Fruit fly (Drosophila melanogaster): ENCODE results near the gene CG18764.

The CG18764 gene

dm6 chr3R:11655873-11656374 is 29.2 kb downstream of the CG18764 start, which contains the start of gene CG42327 (continued):
- TF ChIP-seq Camta (GFP tag; optimal IDR thresholded peaks at IDR 0.05), result peak; percentile 87
- peak; percentile 89 for TF ChIP-seq Ets65A (GFP tag)
- peak; percentile 92 for TF ChIP-seq CG1529 (GFP tag; optimal IDR thresholded peaks at IDR 0.05)
- TF ChIP-seq CG3065 (GFP tag; optimal IDR thresholded peaks at IDR 0.05), result peak; percentile 88
- peak; percentile 65 for TF ChIP-seq CG13894 (tag; optimal IDR thresholded peaks at IDR 0.05)
- TF ChIP-seq Myb (GFP tag; optimal IDR thresholded peaks at IDR 0.05), result peak; percentile 45
- TF ChIP-seq CG4404 (GFP tag; IDR thresholded peaks at IDR 0.05), result peak; percentile 88
- TF ChIP-seq caup (GFP tag; optimal IDR thresholded peaks at IDR 0.05; ENCODE audit: severe bottlenecking), result peak; percentile 89
- peak; percentile 86; the same call in 2 of the 4 replicates for TF ChIP-seq chinmo (GFP tag; IDR thresholded peaks at IDR 0.05; ENCODE audit: partially characterized antibody)
- peak; percentile 85 for TF ChIP-seq CG6765 (GFP tag; optimal IDR thresholded peaks at IDR 0.05)
- peak; percentile 54 for TF ChIP-seq CG31365 (tag; optimal IDR thresholded peaks at IDR 0.05)
- peak; percentile 79 for TF ChIP-seq CG4282 (GFP tag; optimal IDR thresholded peaks at IDR 0.05)
- peak; percentile 91 for TF ChIP-seq Atf6 (GFP tag; IDR thresholded peaks at IDR 0.05)
- TF ChIP-seq ind (GFP tag; optimal IDR thresholded peaks at IDR 0.05), result peak; percentile 89
- TF ChIP-seq CG43689 (GFP tag; IDR thresholded peaks at IDR 0.05), result peak; percentile 80
- TF ChIP-seq CG18764 (GFP tag; optimal IDR thresholded peaks at IDR 0.05), result peak; percentile 90
- peak; percentile 85 for TF ChIP-seq CG8359 (GFP tag; optimal IDR thresholded peaks at IDR 0.05; ENCODE audit: borderline replicate concordance)
- peak; percentile 56 for TF ChIP-seq eyg (GFP tag; optimal IDR thresholded peaks at IDR 0.05)
- peak; percentile 75 for TF ChIP-seq CG5180 (GFP tag; optimal IDR thresholded peaks at IDR 0.05)
- peak; percentile 72 for TF ChIP-seq NFAT (GFP tag; IDR thresholded peaks at IDR 0.05)
- peak; percentile 85 for TF ChIP-seq Doc2 (GFP tag; IDR thresholded peaks at IDR 0.05)
- TF ChIP-seq zen (tag; optimal IDR thresholded peaks at IDR 0.05), result peak; percentile 87
- peak; percentile 92 for TF ChIP-seq Hmr (GFP tag; optimal IDR thresholded peaks at IDR 0.05)
- TF ChIP-seq Xrp1 (GFP tag; IDR thresholded peaks at IDR 0.05), result peak; percentile 98
- peak; percentile 72 for TF ChIP-seq TFAM (GFP tag; optimal IDR thresholded peaks at IDR 0.05)
- TF ChIP-seq CkIIα-i1 (GFP tag; IDR thresholded peaks at IDR 0.05), result peak; percentile 26; the same call in 1 of the 2 replicates
- TF ChIP-seq sima (GFP tag; optimal IDR thresholded peaks at IDR 0.05), result peak; percentile 16
- TF ChIP-seq grau (tag; optimal IDR thresholded peaks at IDR 0.05), result peak; percentile 91
- TF ChIP-seq CG12744 (GFP tag; optimal IDR thresholded peaks at IDR 0.05), result peak; percentile 66
- peak; percentile 78 for TF ChIP-seq cas (GFP tag; IDR thresholded peaks at IDR 0.05)
- peak; percentile 48; the same call in 1 of the 4 replicates for TF ChIP-seq Dll (GFP tag; IDR thresholded peaks at IDR 0.05; ENCODE audit: partially characterized antibody)
- TF ChIP-seq Hr39 (optimal IDR thresholded peaks at IDR 0.05), result no peak
- TF ChIP-seq CG16863 (GFP tag; optimal IDR thresholded peaks at IDR 0.05), result peak; percentile 87
- peak; percentile 96 for TF ChIP-seq tgo (GFP tag; IDR thresholded peaks at IDR 0.05)
- peak; percentile 90 for TF ChIP-seq cato (GFP tag; optimal IDR thresholded peaks at IDR 0.05; ENCODE audit: borderline replicate concordance)
- TF ChIP-seq wdn (GFP tag; IDR thresholded peaks at IDR 0.05), result peak; percentile 91
- TF ChIP-seq sens-2 (GFP tag; IDR thresholded peaks at IDR 0.05), result peak; percentile 90
- peak; percentile 31 for TF ChIP-seq CG9797 (GFP tag; optimal IDR thresholded peaks at IDR 0.05)
- TF ChIP-seq al (GFP tag; IDR thresholded peaks at IDR 0.05), result peak; percentile 87
- TF ChIP-seq slou (GFP tag; optimal IDR thresholded peaks at IDR 0.05), result peak; percentile 79
- peak; percentile 63 to 74 for TF ChIP-seq Trl (optimal IDR thresholded peaks at IDR 0.05)
- TF ChIP-seq Trl (GFP tag; optimal IDR thresholded peaks at IDR 0.05), result peak; percentile 85
